Fruit fly (Drosophila melanogaster) whole organism, embryonic: ENCODE data around the gene cort.

ENCODE experiments used
- C15 ChIP-seq: fragments of 200-800 bp; sonication (Bioruptor generic); IDR thresholded peaks from 3 replicates; pipeline ENCODE4 v1.3.6; 2022; ENCODE audit warnings: missing biosample characterization, missing genetic modification characterization
- CG11695 ChIP-seq: fragments of 200-800 bp; sonication (Bioruptor generic); IDR thresholded peaks from 3 replicates; pipeline ENCODE4 v1.3.6; 2022; ENCODE audit warnings: missing biosample characterization, missing genetic modification characterization
- CG12391 ChIP-seq: fragments of 200-800 bp; sonication (Bioruptor generic); optimal IDR thresholded peaks from 3 replicates; lab custom pipeline; 2018; ENCODE audit warnings: missing biosample characterization, mild to moderate bottlenecking, missing genetic modification characterization, moderate library complexity
- CG12659 ChIP-seq: fragments of 200-800 bp; sonication (Bioruptor generic); optimal IDR thresholded peaks from 3 replicates; lab custom pipeline; 2017; ENCODE audit warnings: mild to moderate bottlenecking, missing biosample characterization, missing genetic modification reagents, missing genetic modification characterization
- CG14014 ChIP-seq: fragments of 200-800 bp; sonication (Bioruptor generic); IDR thresholded peaks from 2 replicates; pipeline ENCODE4 v1.3.6; 2022; ENCODE audit warnings: missing biosample characterization, missing genetic modification characterization
- CG17328 ChIP-seq: fragments of 200-800 bp; sonication (Bioruptor generic); IDR thresholded peaks from 2 replicates; pipeline ENCODE4 v1.3.6; 2022; ENCODE audit warnings: missing biosample characterization, missing genetic modification characterization
- CG17912 ChIP-seq: fragments of 200-800 bp; sonication (Bioruptor generic); optimal IDR thresholded peaks from 2 replicates; lab custom pipeline; 2018; ENCODE audit warnings: missing biosample characterization, mild to moderate bottlenecking, missing genetic modification characterization
- CG18262 ChIP-seq: fragments of 200-800 bp; optimal IDR thresholded peaks from 3 replicates; lab custom pipeline; 2019; ENCODE audit warnings: missing biosample characterization, mild to moderate bottlenecking, missing genetic modification characterization, moderate library complexity
- CG2202 ChIP-seq: fragments of 200-800 bp; sonication (Bioruptor generic); optimal IDR thresholded peaks from 2 replicates; lab custom pipeline; 2018; ENCODE audit warnings: missing biosample characterization, mild to moderate bottlenecking, missing genetic modification characterization
- CG3281 ChIP-seq: fragments of 200-800 bp; sonication (Bioruptor generic); optimal IDR thresholded peaks from 3 replicates; lab custom pipeline; 2017; ENCODE audit warnings: missing biosample characterization, mild to moderate bottlenecking, missing genetic modification characterization
- CG3838 ChIP-seq: fragments of 200-800 bp; sonication (Bioruptor generic); optimal IDR thresholded peaks from 3 replicates; lab custom pipeline; 2016; ENCODE audit warnings: missing biosample characterization, missing genetic modification characterization
- CG42726 ChIP-seq: fragments of 200-800 bp; sonication (Bioruptor generic); IDR thresholded peaks from 2 replicates; pipeline ENCODE4 v1.3.6; 2022; ENCODE audit warnings: missing biosample characterization, missing genetic modification characterization; ENCODE audit not compliant: partially characterized antibody
- CG4328 ChIP-seq: fragments of 200-800 bp; sonication (Bioruptor generic); optimal IDR thresholded peaks from 3 replicates; lab custom pipeline; 2017; ENCODE audit warnings: missing biosample characterization, missing genetic modification reagents, missing genetic modification characterization
- CG4424 ChIP-seq: fragments of 200-800 bp; sonication (Bioruptor generic); optimal IDR thresholded peaks from 3 replicates; lab custom pipeline; 2016; ENCODE audit warnings: missing biosample characterization, missing genetic modification characterization
- CG6175 ChIP-seq: fragments of 200-800 bp; sonication (Bioruptor generic); IDR thresholded peaks from 3 replicates; pipeline ENCODE4 v1.3.6; 2022; ENCODE audit warnings: missing biosample characterization, missing genetic modification characterization
- CG8089 ChIP-seq: fragments of 200-800 bp; sonication (Bioruptor generic); optimal IDR thresholded peaks from 3 replicates; lab custom pipeline; 2016; ENCODE audit warnings: missing biosample characterization, missing genetic modification characterization
- CG8281 ChIP-seq: fragments of 200-800 bp; sonication (Bioruptor generic); optimal IDR thresholded peaks from 2 replicates; lab custom pipeline; 2018; ENCODE audit warnings: missing biosample characterization, mild to moderate bottlenecking, missing genetic modification characterization, moderate library complexity
- CG9817 ChIP-seq: fragments of 200-800 bp; sonication (Bioruptor generic); optimal IDR thresholded peaks from 2 replicates; lab custom pipeline; 2018; ENCODE audit warnings: missing biosample characterization, mild to moderate bottlenecking, missing genetic modification characterization, moderate library complexity
- CrebB ChIP-seq: fragments of 200-800 bp; sonication (Bioruptor generic); optimal IDR thresholded peaks from 3 replicates; lab custom pipeline; 2018; ENCODE audit warnings: missing biosample characterization, mild to moderate bottlenecking, missing genetic modification characterization
- D ChIP-seq, 2 experiments: fragments of 200-800 bp in 1 of 2; fragments of >200 bp in 1 of 2; sonication (Bioruptor generic) in 1 of 2; optimal IDR thresholded peaks; 2 replicates in 1 of 2; 3 replicates in 1 of 2; lab custom pipeline; 2017; ENCODE audit warnings: mild to moderate bottlenecking in 1 of 2, missing biosample characterization in 1 of 2, missing genetic modification characterization in 1 of 2, missing genetic modification reagents in 1 of 2
- Dbx ChIP-seq: fragments of 200-800 bp; sonication (Bioruptor generic); IDR thresholded peaks from 3 replicates; pipeline ENCODE4 v1.3.6; 2022; ENCODE audit warnings: missing biosample characterization, missing genetic modification characterization
- Dll ChIP-seq: fragments of 200-800 bp; sonication (Bioruptor generic); IDR thresholded peaks from 4 replicates; pipeline ENCODE4 v1.3.6; 2022; ENCODE audit warnings: missing biosample characterization, missing genetic modification characterization; ENCODE audit not compliant: partially characterized antibody
- E2f1 ChIP-seq: fragments of 200-800 bp; sonication (Bioruptor generic); IDR thresholded peaks from 2 replicates; pipeline ENCODE4 v1.3.6; 2022; ENCODE audit warnings: missing biosample characterization, missing genetic modification characterization
- Eip74EF ChIP-seq, 2 experiments: fragments of 200-800 bp in 1 of 2; fragments of >200 bp in 1 of 2; sonication (Bioruptor generic) in 1 of 2; optimal IDR thresholded peaks; 2 replicates each; lab custom pipeline; 2017 to 2019; ENCODE audit warnings: missing biosample characterization in 2 of 2, missing genetic modification characterization in 2 of 2, mild to moderate bottlenecking in 1 of 2, moderate library complexity in 1 of 2
- HLH54F ChIP-seq: fragments of 200-800 bp; sonication (Bioruptor generic); optimal IDR thresholded peaks from 3 replicates; lab custom pipeline; 2016; ENCODE audit warnings: missing biosample characterization, missing genetic modification characterization
- HLHmδ ChIP-seq: fragments of 200-800 bp; sonication (Bioruptor generic); optimal IDR thresholded peaks from 2 replicates; lab custom pipeline; 2018; ENCODE audit warnings: missing biosample characterization, mild to moderate bottlenecking, missing genetic modification characterization, moderate library complexity
- Jarid2 ChIP-seq: fragments of 200-800 bp; sonication (Bioruptor generic); optimal IDR thresholded peaks from 3 replicates; lab custom pipeline; 2017; ENCODE audit warnings: mild to moderate bottlenecking, missing biosample characterization, missing genetic modification reagents, missing genetic modification characterization
- MBD-R2 ChIP-seq: fragments of 200-800 bp; sonication (Bioruptor generic); IDR thresholded peaks from 2 replicates; pipeline ENCODE4 v1.3.6; 2022; ENCODE audit warnings: missing biosample characterization, missing genetic modification characterization
- Max ChIP-seq: fragments of 200-800 bp; sonication (Bioruptor generic); optimal IDR thresholded peaks from 2 replicates; lab custom pipeline; 2016; ENCODE audit warnings: missing biosample characterization, mild to moderate bottlenecking, missing genetic modification characterization
- Oli ChIP-seq: fragments of 200-800 bp; sonication (Bioruptor generic); optimal IDR thresholded peaks from 2 replicates; lab custom pipeline; 2018; ENCODE audit warnings: missing biosample characterization, mild to moderate bottlenecking, missing genetic modification characterization, moderate library complexity
- Rfx ChIP-seq: fragments of 200-800 bp; sonication (Bioruptor generic); IDR thresholded peaks from 2 replicates; pipeline ENCODE4 v1.3.6; 2022; ENCODE audit warnings: missing biosample characterization, missing genetic modification characterization
- Sin3A ChIP-seq: fragments of >200 bp; optimal IDR thresholded peaks from 2 replicates; lab custom pipeline; 2018
- Tbp ChIP-seq: fragments of >200 bp; optimal IDR thresholded peaks from 2 replicates; lab custom pipeline; 2018; ENCODE audit warnings: missing biosample characterization, missing genetic modification characterization
- caup ChIP-seq: fragments of 200-800 bp; sonication (Bioruptor generic); optimal IDR thresholded peaks from 3 replicates; lab custom pipeline; 2017; ENCODE audit warnings: missing biosample characterization, mild to moderate bottlenecking, missing genetic modification characterization, moderate library complexity; ENCODE audit not compliant: severe bottlenecking
- chm ChIP-seq: fragments of 200-800 bp; sonication (Bioruptor generic); IDR thresholded peaks from 2 replicates; pipeline ENCODE4 v1.3.6; 2022; ENCODE audit warnings: missing biosample characterization, missing genetic modification characterization
- crp ChIP-seq, 2 experiments: fragments of 200-800 bp; sonication (Bioruptor generic); optimal IDR thresholded peaks; 2 replicates in 1 of 2; 3 replicates in 1 of 2; lab custom pipeline; 2017; ENCODE audit warnings: missing biosample characterization in 2 of 2, missing genetic modification characterization in 2 of 2, mild to moderate bottlenecking in 1 of 2, moderate library complexity in 1 of 2
- fd3F ChIP-seq: fragments of 200-800 bp; sonication (Bioruptor generic); optimal IDR thresholded peaks from 2 replicates; lab custom pipeline; 2018; ENCODE audit warnings: missing biosample characterization, mild to moderate bottlenecking, missing genetic modification characterization, moderate library complexity
- jigr1 ChIP-seq: fragments of 200-800 bp; sonication (Bioruptor generic); IDR thresholded peaks from 3 replicates; pipeline ENCODE4 v1.3.6; 2022; ENCODE audit warnings: missing biosample characterization, missing genetic modification characterization
- knrl ChIP-seq: fragments of 200-800 bp; sonication (Bioruptor generic); IDR thresholded peaks from 3 replicates; pipeline ENCODE4 v1.3.6; 2022; ENCODE audit warnings: missing biosample characterization, missing genetic modification characterization; ENCODE audit not compliant: partially characterized antibody
- otp ChIP-seq: fragments of 200-800 bp; sonication (Bioruptor generic); IDR thresholded peaks from 3 replicates; pipeline ENCODE4, ENCODE4 v1.3.6; 2022; ENCODE audit warnings: missing biosample characterization, missing genetic modification characterization
- pho ChIP-seq: fragments of 200-800 bp; sonication (Bioruptor generic); optimal IDR thresholded peaks from 2 replicates; lab custom pipeline; 2016; ENCODE audit warnings: missing biosample characterization, missing genetic modification characterization
- pum ChIP-seq: fragments of 200-800 bp; sonication (Bioruptor generic); optimal IDR thresholded peaks from 2 replicates; lab custom pipeline; 2016; ENCODE audit warnings: missing biosample characterization, missing genetic modification characterization
- row ChIP-seq: fragments of 200-800 bp; sonication (Bioruptor generic); IDR thresholded peaks from 3 replicates; pipeline ENCODE4 v1.3.6; 2022; ENCODE audit warnings: missing biosample characterization, missing genetic modification characterization
- shn ChIP-seq: fragments of 200-800 bp; sonication (Bioruptor generic); optimal IDR thresholded peaks from 3 replicates; lab custom pipeline; 2016; ENCODE audit warnings: missing biosample characterization, missing genetic modification characterization
- tgo ChIP-seq: fragments of 200-800 bp; sonication (Bioruptor generic); IDR thresholded peaks from 3 replicates; pipeline ENCODE4 v1.3.6; 2022; ENCODE audit warnings: missing biosample characterization, missing genetic modification characterization
- tin ChIP-seq: fragments of 200-800 bp; sonication (Bioruptor generic); optimal IDR thresholded peaks from 3 replicates; lab custom pipeline; 2016; ENCODE audit warnings: missing biosample characterization, missing genetic modification characterization
- tx ChIP-seq: fragments of 200-800 bp; sonication (Bioruptor generic); optimal IDR thresholded peaks from 2 replicates; lab custom pipeline; 2016; ENCODE audit warnings: missing biosample characterization, missing genetic modification characterization
- vnd ChIP-seq: fragments of 200-800 bp; sonication (Bioruptor generic); IDR thresholded peaks from 3 replicates; pipeline ENCODE4 v1.3.6; 2022; ENCODE audit warnings: missing biosample characterization, missing genetic modification characterization; ENCODE audit not compliant: partially characterized antibody
- vvl ChIP-seq: fragments of 200-800 bp; sonication (Bioruptor generic); IDR thresholded peaks from 2 replicates; pipeline ENCODE4 v1.3.6; 2022; ENCODE audit warnings: missing biosample characterization, missing genetic modification characterization

cort gene

dm6 chr2L:6667719-6668325 is 8.6 kb downstream of the cort start, which contains the start of gene Galt:
Galt (minus strand) TSS chr2L:6668033.
- TF ChIP-seq CG11695 (0 out of 3 replicates have a peak, but pooled peaks have one; percentile 31), Dbx (GFP tag; lab: Robert Waterston, UW) (no peak; the same call in 2 of the 3 replicates), tx (GFP tag; lab: Kevin White, UChicago) (no peak), HLHmδ (GFP tag; lab: Kevin White, UChicago) (peak; percentile 54), tgo (GFP tag; lab: Robert Waterston, UW) (peak; percentile 39; the same call in 1 of the 3 replicates), CG4328 (GFP tag; lab: Kevin White, UChicago) (peak; percentile 39), CG3838 (GFP tag; lab: Kevin White, UChicago) (no peak), fd3F (GFP tag; lab: Kevin White, UChicago) (peak; percentile 11), D (optimal IDR thresholded peaks at IDR 0.05; lab: Kevin White, UChicago) (no peak), D (GFP tag; optimal IDR thresholded peaks at IDR 0.05; lab: Kevin White, UChicago) (peak; percentile 27), row (peak; percentile 78), pho (GFP tag; lab: Kevin White, UChicago) (no peak), CG8281 (tag; lab: Kevin White, UChicago) (no peak), CG3281 (GFP tag; lab: Kevin White, UChicago) (peak; percentile 44), CG12391 (tag; lab: Kevin White, UChicago) (peak; percentile 58), CG8089 (GFP tag; lab: Kevin White, UChicago) (no peak), knrl (GFP tag; lab: Robert Waterston, UW) (peak; percentile 54; the same call in 2 of the 3 replicates), shn (GFP tag; lab: Kevin White, UChicago) (no peak), otp (GFP tag; lab: Robert Waterston, UW) (no peak), vnd (GFP tag; lab: Robert Waterston, UW) (peak; percentile 70), chm (GFP tag; lab: Robert Waterston, UW) (peak; percentile 16; the same call in 1 of the 2 replicates), CG18262 (tag; lab: Kevin White, UChicago) (peak; percentile 56), vvl (peak; percentile 51; the same call in 1 of the 2 replicates), tin (GFP tag; lab: Kevin White, UChicago) (no peak), Dll (GFP tag; lab: Robert Waterston, UW) (peak; percentile 77), crp (GFP tag; optimal IDR thresholded peaks at IDR 0.05; lab: Kevin White, UChicago) (peak in 1 of 2 experiments; percentile 73), Oli (tag; lab: Kevin White, UChicago) (no peak), HLH54F (GFP tag; lab: Kevin White, UChicago) (no peak), caup (GFP tag; lab: Kevin White, UChicago) (peak; percentile 48), CG2202 (tag; lab: Kevin White, UChicago) (peak; percentile 10), CG9817 (peak; percentile 31), CrebB (tag; lab: Kevin White, UChicago) (peak; percentile 47), Jarid2 (GFP tag; lab: Kevin White, UChicago) (peak; percentile 18), Rfx (peak; percentile 61), E2f1 (GFP tag; lab: Robert Waterston, UW) (no peak), CG4424 (GFP tag; lab: Kevin White, UChicago) (peak; percentile 17), MBD-R2 (peak; percentile 74), C15 (GFP tag; lab: Robert Waterston, UW) (no peak), Sin3A (lab: Kevin White, UChicago) (no peak), CG6175 (GFP tag; lab: Robert Waterston, UW) (no peak), pum (GFP tag; lab: Kevin White, UChicago) (no peak), Max (GFP tag; lab: Kevin White, UChicago) (peak; percentile 30), Tbp (no peak), CG14014 (GFP tag; lab: Robert Waterston, UW) (no peak), CG17912 (GFP tag; lab: Kevin White, UChicago) (no peak), CG42726 (GFP tag; lab: Robert Waterston, UW) (no peak), CG17328 (GFP tag; lab: Robert Waterston, UW) (peak; percentile 49; the same call in 1 of the 2 replicates), CG12659 (peak; percentile 46), jigr1 (GFP tag; lab: Robert Waterston, UW) (no peak), Eip74EF (GFP tag; optimal IDR thresholded peaks at IDR 0.05; lab: Kevin White, UChicago) (peak in 1 of 2 experiments; percentile 24)
